Fruit fly (Drosophila melanogaster): Measurements from ENCODE around the gene Cpr65Eb.

Gene Cpr65Eb

dm6 chr3L:7088687-7089086, at the start of gene Cpr65Eb:
Gene Cpr65Eb, minus strand, starts transcription at chr3L:7088787.
- TF ChIP-seq Dif (GFP tag; optimal IDR thresholded peaks at IDR 0.05; ENCODE audit: partially characterized antibody) (no peak), CG9705 (GFP tag; optimal IDR thresholded peaks at IDR 0.05) (no peak), CrebA (GFP tag; optimal IDR thresholded peaks at IDR 0.05; ENCODE audit: borderline replicate concordance) (no peak), N (GFP tag; optimal IDR thresholded peaks at IDR 0.05) (no peak), tai (GFP tag; optimal IDR thresholded peaks at IDR 0.05) (no peak)

DNA sequence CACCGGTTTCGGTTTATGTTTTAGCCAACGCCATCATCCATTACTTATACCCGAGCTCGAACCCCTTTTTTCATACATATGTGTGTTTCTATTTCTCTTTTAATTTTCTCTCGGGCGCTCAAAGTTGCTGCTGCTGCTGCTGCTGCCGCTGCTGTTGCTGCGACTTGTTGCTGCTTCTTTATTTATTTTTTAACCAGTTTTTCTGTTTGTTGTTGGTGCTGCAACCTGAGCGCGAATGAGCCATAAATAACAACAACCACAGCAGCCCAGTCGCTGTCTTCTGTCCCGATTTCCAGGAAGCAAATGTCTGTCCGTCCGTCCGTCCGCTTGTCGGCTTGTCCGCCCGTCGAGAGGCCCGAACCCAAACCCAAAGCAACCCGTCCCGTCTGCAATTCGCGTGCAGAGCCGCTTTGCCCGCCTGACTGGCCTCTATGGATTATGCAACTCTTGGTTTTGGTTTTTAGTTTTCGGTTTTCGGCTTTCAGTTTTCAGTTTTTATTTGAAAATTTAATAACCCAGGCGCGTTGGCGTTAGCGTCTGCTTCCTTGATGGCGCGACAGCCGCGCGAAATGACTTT, 49.1 kb upstream of the Cpr65Eb start:
- TF ChIP-seq psq (GFP tag; optimal IDR thresholded peaks at IDR 0.05) (peak; percentile 14), fru (GFP tag; optimal IDR thresholded peaks at IDR 0.05) (peak; percentile 6), GATAd (GFP tag; optimal IDR thresholded peaks at IDR 0.05) (no peak)

dm6 chr3L:7136663-7137062, 48.1 kb upstream of the Cpr65Eb start:
- TF ChIP-seq fru (GFP tag; optimal IDR thresholded peaks at IDR 0.05) = no peak
- no peak for TF ChIP-seq usp (GFP tag; optimal IDR thresholded peaks at IDR 0.05)

dm6 chr3L:7134818-7135217, 46.2 kb upstream of the Cpr65Eb start:
- peak; percentile 12 for TF ChIP-seq jim (GFP tag; optimal IDR thresholded peaks at IDR 0.05)
- no peak for TF ChIP-seq Dif (GFP tag; optimal IDR thresholded peaks at IDR 0.05; ENCODE audit: partially characterized antibody)
- TF ChIP-seq sv (GFP tag; optimal IDR thresholded peaks at IDR 0.05) = no peak
- no peak for TF ChIP-seq CG9705 (GFP tag; optimal IDR thresholded peaks at IDR 0.05)

DNA sequence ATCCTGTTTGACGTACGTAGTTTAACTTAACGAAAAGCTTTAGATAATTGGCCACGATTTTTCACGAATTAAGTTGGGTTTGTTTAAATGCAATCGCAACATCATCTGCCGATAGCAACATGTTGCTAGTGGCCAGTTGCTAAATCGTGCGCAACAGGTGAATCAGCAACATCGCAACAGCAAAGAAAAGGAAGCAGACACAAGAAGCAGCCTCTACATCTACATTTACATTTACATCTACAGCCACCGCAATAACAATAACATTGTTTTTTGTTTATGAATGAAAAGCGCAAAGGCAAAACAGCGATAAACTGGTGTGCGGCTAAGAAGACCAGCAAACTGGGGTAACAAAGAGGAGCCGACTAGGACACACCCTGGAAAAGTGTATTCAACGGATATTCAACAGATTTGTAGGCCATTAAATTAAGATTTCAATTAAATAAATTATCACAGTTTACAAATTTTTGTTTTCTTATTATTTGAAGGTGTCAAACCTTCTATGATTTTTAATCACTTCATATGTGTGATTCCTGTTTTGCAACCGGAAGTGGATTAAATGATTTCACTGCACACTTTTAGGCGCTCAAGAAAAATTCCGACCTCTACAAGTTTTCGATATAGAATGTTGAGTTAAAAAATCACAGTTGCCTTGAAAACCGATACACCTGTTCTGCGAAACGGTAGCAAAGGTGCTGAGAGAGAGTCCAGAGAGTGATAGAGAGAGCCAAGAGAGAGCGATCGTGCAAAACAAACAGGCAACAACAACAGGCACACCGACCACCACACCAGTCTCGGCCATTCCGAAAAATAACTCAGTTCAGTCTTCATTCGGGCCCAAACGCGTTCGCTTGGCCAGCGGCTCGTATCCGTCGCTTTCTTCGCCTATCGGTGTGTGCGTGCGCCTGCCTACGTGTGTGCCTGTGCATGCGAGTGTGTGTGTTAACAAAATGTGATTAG, 45.4 kb upstream of the Cpr65Eb start, which contains the start of gene melt:
TSS of gene melt (plus strand) at position 818 of the 957 bp plus-strand sequence.
- TF ChIP-seq dl (GFP tag; optimal IDR thresholded peaks at IDR 0.05; ENCODE audit: insufficient read depth in 1 of 2, partially characterized antibody in 2 of 2) = peak; percentile 72 to 81
- TF ChIP-seq OdsH (GFP tag; optimal IDR thresholded peaks at IDR 0.05) = peak; percentile 87
- TF ChIP-seq Hr83 (GFP tag; optimal IDR thresholded peaks at IDR 0.05; ENCODE audit: poor library complexity, severe bottlenecking) = peak; percentile 86
- TF ChIP-seq ey (GFP tag; optimal IDR thresholded peaks at IDR 0.05) = peak; percentile 90
- no peak for TF ChIP-seq Abd-B (GFP tag; optimal IDR thresholded peaks at IDR 0.05)
- peak; percentile 98 for TF ChIP-seq woc (GFP tag; optimal IDR thresholded peaks at IDR 0.05)
- TF ChIP-seq CG9705 (GFP tag; optimal IDR thresholded peaks at IDR 0.05) = peak; percentile 86
- peak; percentile 65 for TF ChIP-seq jim (GFP tag; optimal IDR thresholded peaks at IDR 0.05)
- peak in 1 of 2 experiments; percentile 90 for TF ChIP-seq foxo (GFP tag; optimal IDR thresholded peaks at IDR 0.05)
- TF ChIP-seq h (GFP tag; optimal IDR thresholded peaks at IDR 0.05) = peak; percentile 89
- peak; percentile 85 for TF ChIP-seq rgr (GFP tag; optimal IDR thresholded peaks at IDR 0.05)
- TF ChIP-seq GATAd (GFP tag; optimal IDR thresholded peaks at IDR 0.05) = no peak
- TF ChIP-seq Hr78 (GFP tag; optimal IDR thresholded peaks at IDR 0.05) = no peak
- no peak for TF ChIP-seq usp (GFP tag; optimal IDR thresholded peaks at IDR 0.05)
- TF ChIP-seq CG32264 (GFP tag; optimal IDR thresholded peaks at IDR 0.05) = peak; percentile 52
- TF ChIP-seq CrebA (GFP tag; optimal IDR thresholded peaks at IDR 0.05; ENCODE audit: borderline replicate concordance) = no peak
- peak; percentile 92 for TF ChIP-seq Dif (GFP tag; optimal IDR thresholded peaks at IDR 0.05; ENCODE audit: partially characterized antibody)
- TF ChIP-seq dmrt93B (GFP tag; optimal IDR thresholded peaks at IDR 0.05) = peak; percentile 87
- TF ChIP-seq tai (GFP tag; optimal IDR thresholded peaks at IDR 0.05) = no peak
- peak; percentile 72 for TF ChIP-seq Hnf4 (GFP tag; optimal IDR thresholded peaks at IDR 0.05)
- peak; percentile 49 for TF ChIP-seq Jra (GFP tag; optimal IDR thresholded peaks at IDR 0.05)
- peak; percentile 81 for TF ChIP-seq Vsx2 (GFP tag; optimal IDR thresholded peaks at IDR 0.05; ENCODE audit: partially characterized antibody)
- peak; percentile 67 for TF ChIP-seq brk (GFP tag; optimal IDR thresholded peaks at IDR 0.05)
- peak; percentile 84 for TF ChIP-seq pan (optimal IDR thresholded peaks at IDR 0.05)
- peak; percentile 42 for TF ChIP-seq sage (GFP tag; optimal IDR thresholded peaks at IDR 0.05)
- TF ChIP-seq sv (GFP tag; optimal IDR thresholded peaks at IDR 0.05) = peak; percentile 88
- peak; percentile 40 for TF ChIP-seq Dfd (GFP tag; optimal IDR thresholded peaks at IDR 0.05)
- TF ChIP-seq fru (GFP tag; optimal IDR thresholded peaks at IDR 0.05) = peak; percentile 89
- peak; percentile 2 for TF ChIP-seq Mio (GFP tag; optimal IDR thresholded peaks at IDR 0.05)
- peak; percentile 89 for TF ChIP-seq Sp1 (GFP tag; optimal IDR thresholded peaks at IDR 0.05)
- TF ChIP-seq dsf (GFP tag; optimal IDR thresholded peaks at IDR 0.05; ENCODE audit: borderline replicate concordance) = peak; percentile 73
- peak; percentile 12 for TF ChIP-seq Myc (optimal IDR thresholded peaks at IDR 0.05)
- peak; percentile 93 for TF ChIP-seq br (GFP tag; optimal IDR thresholded peaks at IDR 0.05)
- TF ChIP-seq psq (GFP tag; optimal IDR thresholded peaks at IDR 0.05) = peak; percentile 99
- no peak for TF ChIP-seq Rel (GFP tag; optimal IDR thresholded peaks at IDR 0.05)
- TF ChIP-seq Rel (tag; optimal IDR thresholded peaks at IDR 0.05) = peak; percentile 48
- TF ChIP-seq lola (GFP tag; optimal IDR thresholded peaks at IDR 0.05) = no peak
- no peak for TF ChIP-seq N (GFP tag; optimal IDR thresholded peaks at IDR 0.05)
